Worm (Caenorhabditis elegans) whole organism, early embryonic: ENCODE data around the gene F35A5.8.

Experiments
- B0310.2 ChIP-seq: sonication (generic microtip); optimal IDR thresholded peaks from 2 replicates; lab custom pipeline; 2016; ENCODE audit warnings: mild to moderate bottlenecking, missing genetic modification characterization, missing compliant biosample characterization
- F13C5.2 ChIP-seq: sonication (generic microtip); optimal IDR thresholded peaks from 2 replicates; lab custom pipeline; 2017; ENCODE audit warnings: mild to moderate bottlenecking, missing genetic modification characterization, inconsistent platforms, missing compliant biosample characterization
- aly-1 ChIP-seq: sonication (generic microtip); optimal IDR thresholded peaks from 2 replicates; lab custom pipeline; 2016; ENCODE audit warnings: missing genetic modification characterization, missing compliant biosample characterization
- ama-1 ChIP-seq: fragments of 150-350 bp; optimal IDR thresholded peaks from 2 replicates; lab custom pipeline; 2014
- ceh-13 ChIP-seq: fragments of 200-800 bp; sonication (Bioruptor generic); optimal IDR thresholded peaks from 2 replicates; lab custom pipeline; 2018; ENCODE audit warnings: mild to moderate bottlenecking, missing genetic modification characterization, missing compliant biosample characterization
- ceh-36 ChIP-seq: sonication (generic microtip); optimal IDR thresholded peaks from 2 replicates; lab custom pipeline; 2016; ENCODE audit warnings: missing genetic modification characterization, inconsistent platforms, missing compliant biosample characterization
- ets-7 ChIP-seq: sonication (generic microtip); optimal IDR thresholded peaks from 2 replicates; lab custom pipeline; 2016; ENCODE audit warnings: missing genotype, missing genetic modification characterization, missing compliant biosample characterization
- flt-1 ChIP-seq: fragments of 200-800 bp; sonication (Bioruptor generic); IDR thresholded peaks from 2 replicates; pipeline ENCODE4 v1.3.6; 2022; ENCODE audit warnings: missing genetic modification characterization, missing compliant biosample characterization
- hmbx-1 ChIP-seq: sonication (generic microtip); optimal IDR thresholded peaks from 2 replicates; lab custom pipeline; 2016; ENCODE audit warnings: mild to moderate bottlenecking, missing genetic modification characterization, missing compliant biosample characterization
- hmg-4 ChIP-seq: fragments of 200-800 bp; sonication (Bioruptor generic); optimal IDR thresholded peaks from 2 replicates; lab custom pipeline; 2018; ENCODE audit warnings: mild to moderate bottlenecking, missing genetic modification characterization, missing compliant biosample characterization
- hnd-1 ChIP-seq: sonication (generic microtip); optimal IDR thresholded peaks from 2 replicates; lab custom pipeline; 2016; ENCODE audit warnings: missing genetic modification characterization, missing compliant biosample characterization
- pes-1 ChIP-seq: fragments of 200-800 bp; sonication (Bioruptor generic); IDR thresholded peaks from 2 replicates; pipeline ENCODE4 v1.3.6; 2022; ENCODE audit warnings: missing genetic modification reagents, missing genetic modification characterization, missing compliant biosample characterization
- scrt-1 ChIP-seq: fragments of 200-800 bp; sonication (Bioruptor generic); IDR thresholded peaks from 2 replicates; pipeline ENCODE4 v1.3.6; 2022; ENCODE audit warnings: missing genetic modification characterization, missing compliant biosample characterization
- sea-1 ChIP-seq: fragments of 200-800 bp; sonication (Bioruptor generic); conservative IDR thresholded peaks from 2 replicates; pipeline ENCODE4 v1.3.6; 2022; ENCODE audit warnings: missing genetic modification characterization, missing compliant biosample characterization
- tbx-11 ChIP-seq: fragments of 200-800 bp; sonication (Bioruptor generic); IDR thresholded peaks from 2 replicates; pipeline ENCODE4 v1.3.6; 2022; ENCODE audit warnings: missing genetic modification characterization, missing compliant biosample characterization
- tbx-37 ChIP-seq: fragments of 200-800 bp; sonication (Bioruptor generic); conservative IDR thresholded peaks from 2 replicates; pipeline ENCODE4 v1.3.6; 2022; ENCODE audit warnings: missing genetic modification reagents, missing genetic modification characterization, missing compliant biosample characterization
- tra-4 ChIP-seq: sonication (generic microtip); optimal IDR thresholded peaks from 2 replicates; lab custom pipeline; 2017; ENCODE audit warnings: missing genetic modification characterization, missing compliant biosample characterization

Gene F35A5.8

ce11 chrX:3818856-3819524 is 15.7 kb upstream of the F35A5.8 start:
- TF ChIP-seq hmg-4 (GFP tag; lab: Kevin White, UChicago): no peak
- TF ChIP-seq F13C5.2 (tag; lab: Kevin White, UChicago): no peak
- TF ChIP-seq tbx-37: no peak
- no peak for TF ChIP-seq ceh-36
- no peak for TF ChIP-seq hmbx-1
- TF ChIP-seq scrt-1 (GFP tag; lab: Robert Waterston, UW): no peak
- TF ChIP-seq flt-1 (GFP tag; lab: Robert Waterston, UW): no peak
- no peak for TF ChIP-seq sea-1
- no peak for TF ChIP-seq B0310.2 (tag; lab: Kevin White, UChicago)
- TF ChIP-seq aly-1 (tag; lab: Kevin White, UChicago): no peak
- TF ChIP-seq ets-7 (tag; lab: Kevin White, UChicago): no peak

ce11 chrX:3814827-3815226 is 11.6 kb upstream of the F35A5.8 start:
- TF ChIP-seq ceh-36 (no peak), tbx-11 (GFP tag; lab: Robert Waterston, UW) (no peak), hmg-4 (GFP tag; lab: Kevin White, UChicago) (no peak)

ce11 chrX:3807166-3807565 is 3.9 kb upstream of the F35A5.8 start, which contains the start of gene F35A5.1:
F35A5.1 (plus strand) TSS chrX:3807466.
- TF ChIP-seq ceh-36: no peak
- TF ChIP-seq tra-4 (tag; lab: Kevin White, UChicago): no peak
- TF ChIP-seq B0310.2 (tag; lab: Kevin White, UChicago): no peak
- TF ChIP-seq pes-1: no peak
- TF ChIP-seq sea-1: no peak
- TF ChIP-seq hmbx-1: no peak
- TF ChIP-seq flt-1 (GFP tag; lab: Robert Waterston, UW): no peak
- no peak for TF ChIP-seq ets-7 (tag; lab: Kevin White, UChicago)
- TF ChIP-seq F13C5.2 (tag; lab: Kevin White, UChicago): no peak
- no peak for TF ChIP-seq tbx-37
- TF ChIP-seq tbx-11 (GFP tag; lab: Robert Waterston, UW): no peak
- no peak for TF ChIP-seq ceh-13 (GFP tag; lab: Kevin White, UChicago)
- no peak for TF ChIP-seq ama-1
- no peak for TF ChIP-seq aly-1 (tag; lab: Kevin White, UChicago)
- no peak for TF ChIP-seq hmg-4 (GFP tag; lab: Kevin White, UChicago)
- TF ChIP-seq hnd-1 (tag; lab: Kevin White, UChicago): no peak
- no peak for TF ChIP-seq scrt-1 (GFP tag; lab: Robert Waterston, UW)

- TF ChIP-seq pes-1 (no peak), ets-7 (tag; lab: Kevin White, UChicago) (no peak)
Observed at ce11 chrX:3804837-3805236, 1.6 kb upstream of the F35A5.8 start, which contains the start of gene F35A5.2. F35A5.2 (plus strand) TSS chrX:3805137.

- no peak for TF ChIP-seq ets-7 (tag; lab: Kevin White, UChicago)
- no peak for TF ChIP-seq hmg-4 (GFP tag; lab: Kevin White, UChicago)
- no peak for TF ChIP-seq F13C5.2 (tag; lab: Kevin White, UChicago)
- TF ChIP-seq pes-1: no peak
- TF ChIP-seq tbx-37: no peak
- no peak for TF ChIP-seq hnd-1 (tag; lab: Kevin White, UChicago)
- no peak for TF ChIP-seq aly-1 (tag; lab: Kevin White, UChicago)
- TF ChIP-seq scrt-1 (GFP tag; lab: Robert Waterston, UW): no peak
- TF ChIP-seq sea-1: no peak
- TF ChIP-seq hmbx-1: no peak
- TF ChIP-seq B0310.2 (tag; lab: Kevin White, UChicago): no peak
- TF ChIP-seq tbx-11 (GFP tag; lab: Robert Waterston, UW): no peak
- no peak for TF ChIP-seq ceh-36
- TF ChIP-seq ama-1: no peak
- TF ChIP-seq tra-4 (tag; lab: Kevin White, UChicago): no peak
- no peak for TF ChIP-seq flt-1 (GFP tag; lab: Robert Waterston, UW)
- no peak for TF ChIP-seq ceh-13 (GFP tag; lab: Kevin White, UChicago)
Observed at ce11 chrX:3802743-3803142, 521 bp downstream of the F35A5.8 start.

ce11 chrX:3798288-3798687 is 5.0 kb downstream of the F35A5.8 start:
- TF ChIP-seq sea-1: no peak
- no peak for TF ChIP-seq hnd-1 (tag; lab: Kevin White, UChicago)
- no peak for TF ChIP-seq aly-1 (tag; lab: Kevin White, UChicago)
- no peak for TF ChIP-seq B0310.2 (tag; lab: Kevin White, UChicago)
- TF ChIP-seq flt-1 (GFP tag; lab: Robert Waterston, UW): no peak
- no peak for TF ChIP-seq tra-4 (tag; lab: Kevin White, UChicago)
- TF ChIP-seq hmg-4 (GFP tag; lab: Kevin White, UChicago): no peak
- no peak for TF ChIP-seq F13C5.2 (tag; lab: Kevin White, UChicago)
- no peak for TF ChIP-seq ets-7 (tag; lab: Kevin White, UChicago)
- no peak for TF ChIP-seq ceh-13 (GFP tag; lab: Kevin White, UChicago)
- no peak for TF ChIP-seq pes-1
- TF ChIP-seq ama-1: no peak
- TF ChIP-seq tbx-11 (GFP tag; lab: Robert Waterston, UW): no peak
- no peak for TF ChIP-seq ceh-36
- no peak for TF ChIP-seq hmbx-1
- TF ChIP-seq tbx-37: no peak
- no peak for TF ChIP-seq scrt-1 (GFP tag; lab: Robert Waterston, UW)

ce11 chrX:3797882-3798281 is 5.4 kb downstream of the F35A5.8 start, which contains the start of gene abu-10:
abu-10 (plus strand) TSS chrX:3798182.
- TF ChIP-seq pes-1 (no peak), hnd-1 (tag; lab: Kevin White, UChicago) (no peak), ceh-13 (GFP tag; lab: Kevin White, UChicago) (no peak), scrt-1 (GFP tag; lab: Robert Waterston, UW) (no peak), F13C5.2 (tag; lab: Kevin White, UChicago) (no peak), ets-7 (tag; lab: Kevin White, UChicago) (no peak)

- no peak for TF ChIP-seq hnd-1 (tag; lab: Kevin White, UChicago)
- TF ChIP-seq aly-1 (tag; lab: Kevin White, UChicago): no peak
- TF ChIP-seq hmg-4 (GFP tag; lab: Kevin White, UChicago): no peak
- no peak for TF ChIP-seq sea-1
- no peak for TF ChIP-seq tbx-37
- TF ChIP-seq ceh-13 (GFP tag; lab: Kevin White, UChicago): no peak
- no peak for TF ChIP-seq F13C5.2 (tag; lab: Kevin White, UChicago)
- no peak for TF ChIP-seq ceh-36
- TF ChIP-seq ets-7 (tag; lab: Kevin White, UChicago): no peak
- no peak for TF ChIP-seq hmbx-1
- no peak for TF ChIP-seq flt-1 (GFP tag; lab: Robert Waterston, UW)
- no peak for TF ChIP-seq scrt-1 (GFP tag; lab: Robert Waterston, UW)
- TF ChIP-seq pes-1: no peak
- TF ChIP-seq B0310.2 (tag; lab: Kevin White, UChicago): no peak
- no peak for TF ChIP-seq ama-1
- TF ChIP-seq tra-4 (tag; lab: Kevin White, UChicago): no peak
Observed at ce11 chrX:3795642-3796041, 7.6 kb downstream of the F35A5.8 start, which contains the start of gene F35A5.5. F35A5.5 (minus strand) TSS chrX:3795742.
